In genomic region chrIV:6327363-6328015, ce11 we compare ENCODE assay signal across 1 worm cellular context.
TF ChIP-seq lines count a peak whose summit lies in the region.

No protein-coding gene starts in this region.

TF ChIP-seq in whole organism, L1 larva, 84 proteins besides CTCF, POLR2A, EP300 and RAD21 (continued from another document):
- TF ChIP-seq sptf-1 (tag; optimal IDR thresholded peaks at IDR 0.05; lab: Kevin White, UChicago) (no peak), tlp-1 (tag; optimal IDR thresholded peaks at IDR 0.05; lab: Kevin White, UChicago) (no peak), ztf-4 (tag; optimal IDR thresholded peaks at IDR 0.05; lab: Kevin White, UChicago) (no peak)
TF ChIP-seq in whole organism, L1 larva: peak in this region for 7.
